Worm (Caenorhabditis elegans) whole organism, young adult: ENCODE measurements around the gene daf-10.
A peak's percentile ranks its signal among the peaks of the same experiment; 100 is the strongest.

Experiments
- B0035.1 ChIP-seq: sonication (generic microtip); optimal IDR thresholded peaks from 2 replicates; lab custom pipeline; 2016; ENCODE audit warnings: missing genetic modification characterization, mild to moderate bottlenecking, missing compliant biosample characterization, missing genotype, missing genetic modification reagents
- F10E7.11 ChIP-seq: sonication (generic microtip); optimal IDR thresholded peaks from 2 replicates; lab custom pipeline; 2017; ENCODE audit warnings: mild to moderate bottlenecking, missing genetic modification characterization, moderate library complexity, missing compliant biosample characterization
- F22D6.2 ChIP-seq: sonication (generic microtip); optimal IDR thresholded peaks from 2 replicates; lab custom pipeline; 2016; ENCODE audit warnings: mild to moderate bottlenecking, missing genetic modification characterization, missing compliant biosample characterization
- F39B2.1 ChIP-seq: fragments of 200-800 bp; sonication (Bioruptor generic); IDR thresholded peaks from 2 replicates; pipeline ENCODE4 v1.3.6; 2022; ENCODE audit warnings: missing genetic modification reagents, missing genetic modification characterization, missing compliant biosample characterization
- K12H6.12 ChIP-seq: fragments of 200-800 bp; sonication (Bioruptor generic); optimal IDR thresholded peaks from 2 replicates; lab custom pipeline; 2018; ENCODE audit warnings: mild to moderate bottlenecking, missing genetic modification characterization, missing compliant biosample characterization
- Y95B8A.8 ChIP-seq: fragments of 200-800 bp; sonication (Bioruptor generic); IDR thresholded peaks from 2 replicates; pipeline ENCODE4 v1.3.6; 2022; ENCODE audit warnings: missing genetic modification reagents, missing genetic modification characterization, missing compliant biosample characterization
- aptf-2 ChIP-seq: fragments of 200-800 bp; sonication (Bioruptor generic); conservative IDR thresholded peaks from 2 replicates; pipeline ENCODE4 v1.3.6; 2022; ENCODE audit warnings: missing genetic modification reagents, missing genetic modification characterization, missing compliant biosample characterization
- atf-7 ChIP-seq: sonication (generic microtip); optimal IDR thresholded peaks from 2 replicates; lab custom pipeline; 2017; ENCODE audit warnings: mild to moderate bottlenecking, missing genetic modification characterization, missing compliant biosample characterization
- attf-6 ChIP-seq: fragments of 200-800 bp; sonication (Bioruptor generic); IDR thresholded peaks from 2 replicates; pipeline ENCODE4 v1.3.6; 2022; ENCODE audit warnings: missing genetic modification reagents, missing genetic modification characterization, missing compliant biosample characterization
- cebp-1 ChIP-seq, 2 experiments: fragments of 200-800 bp in 1 of 2; sonication (Bioruptor generic) in 1 of 2; sonication (generic microtip) in 1 of 2; IDR thresholded peaks in 1 of 2; optimal IDR thresholded peaks in 1 of 2; 2 replicates each; pipeline versions ENCODE4 v1.3.6 to Lab custom; 2017 to 2022; ENCODE audit warnings: missing compliant biosample characterization in 2 of 2, missing genetic modification characterization in 2 of 2, mild to moderate bottlenecking in 1 of 2, missing genetic modification reagents in 1 of 2, moderate library complexity in 1 of 2
- dpff-1 ChIP-seq: sonication (generic microtip); optimal IDR thresholded peaks from 2 replicates; lab custom pipeline; 2017; ENCODE audit warnings: mild to moderate bottlenecking, missing genetic modification characterization, missing compliant biosample characterization
- hmg-20 ChIP-seq: fragments of 200-800 bp; sonication (Bioruptor generic); IDR thresholded peaks from 2 replicates; pipeline ENCODE4 v1.3.6; 2022; ENCODE audit warnings: missing genetic modification reagents, missing genetic modification characterization, missing compliant biosample characterization
- let-526 ChIP-seq: fragments of 200-800 bp; sonication (Bioruptor generic); IDR thresholded peaks from 2 replicates; pipeline ENCODE4 v1.3.6; 2022; ENCODE audit warnings: missing genetic modification reagents, missing genetic modification characterization, missing compliant biosample characterization
- lin-40 ChIP-seq: sonication (generic microtip); optimal IDR thresholded peaks from 2 replicates; lab custom pipeline; 2016; ENCODE audit warnings: missing genetic modification characterization, mild to moderate bottlenecking, missing compliant biosample characterization, missing genotype, missing genetic modification reagents
- lir-1 ChIP-seq: fragments of 200-800 bp; sonication (Bioruptor generic); conservative IDR thresholded peaks from 2 replicates; pipeline ENCODE4 v1.3.6; 2022; ENCODE audit warnings: missing genetic modification reagents, missing genetic modification characterization, missing compliant biosample characterization
- madf-3 ChIP-seq: fragments of 200-800 bp; sonication (Bioruptor generic); IDR thresholded peaks from 2 replicates; pipeline ENCODE4 v1.3.6; 2022; ENCODE audit warnings: missing genetic modification reagents, missing genetic modification characterization, missing compliant biosample characterization
- madf-6 ChIP-seq: fragments of 200-800 bp; sonication (Bioruptor generic); IDR thresholded peaks from 2 replicates; pipeline ENCODE4 v1.3.6; 2022; ENCODE audit warnings: missing genetic modification reagents, missing genetic modification characterization, missing compliant biosample characterization
- mel-28 ChIP-seq: sonication (generic microtip); optimal IDR thresholded peaks from 2 replicates; lab custom pipeline; 2016; ENCODE audit warnings: borderline replicate concordance, mild to moderate bottlenecking, missing genetic modification characterization, missing compliant biosample characterization
- mxl-1 ChIP-seq: sonication (generic microtip); optimal IDR thresholded peaks from 2 replicates; lab custom pipeline; 2016; ENCODE audit warnings: missing genetic modification characterization, missing compliant biosample characterization
- nhr-27 ChIP-seq: fragments of 200-800 bp; sonication (Bioruptor generic); optimal IDR thresholded peaks from 2 replicates; lab custom pipeline; 2018; ENCODE audit warnings: mild to moderate bottlenecking, missing genetic modification characterization, moderate library complexity, missing compliant biosample characterization
- pbrm-1 ChIP-seq: fragments of 200-800 bp; sonication (Bioruptor generic); IDR thresholded peaks from 2 replicates; pipeline ENCODE4 v1.3.6; 2022; ENCODE audit warnings: missing genetic modification reagents, missing genetic modification characterization, missing compliant biosample characterization
- pha-4 ChIP-seq: fragments of 150-350 bp; sonication (generic microtip); optimal IDR thresholded peaks from 2 replicates; lab custom pipeline; 2014; ENCODE audit warnings: missing biosample characterization, missing genetic modification reagents, missing genetic modification characterization
- rec-8 ChIP-seq, 2 experiments: sonication (generic microtip); optimal IDR thresholded peaks; 2 replicates each; lab custom pipeline; 2016; ENCODE audit warnings: mild to moderate bottlenecking in 2 of 2, missing genetic modification characterization in 2 of 2, missing genetic modification reagents in 2 of 2, missing genotype in 2 of 2, missing biosample characterization in 1 of 2, missing compliant biosample characterization in 1 of 2, moderate library complexity in 1 of 2
- repo-1 ChIP-seq: sonication (generic microtip); optimal IDR thresholded peaks from 2 replicates; lab custom pipeline; 2017; ENCODE audit warnings: mild to moderate bottlenecking, missing genetic modification characterization, missing compliant biosample characterization
- snpc-3.4 ChIP-seq: sonication (generic microtip); optimal IDR thresholded peaks from 2 replicates; lab custom pipeline; 2017; ENCODE audit warnings: missing genetic modification characterization, mild to moderate bottlenecking, missing compliant biosample characterization, antibody characterized with exemption, moderate library complexity, missing genotype, missing genetic modification reagents
- somi-1 ChIP-seq: fragments of 200-800 bp; sonication (Bioruptor generic); optimal IDR thresholded peaks from 2 replicates; lab custom pipeline; 2018; ENCODE audit warnings: mild to moderate bottlenecking, missing genetic modification characterization, missing compliant biosample characterization
- sptf-2 ChIP-seq: fragments of 200-800 bp; sonication (Bioruptor generic); optimal IDR thresholded peaks from 2 replicates; lab custom pipeline; 2018; ENCODE audit warnings: mild to moderate bottlenecking, missing genetic modification characterization, missing compliant biosample characterization
- ztf-26 ChIP-seq: sonication (generic microtip); optimal IDR thresholded peaks from 2 replicates; lab custom pipeline; 2017; ENCODE audit warnings: missing genetic modification characterization, missing compliant biosample characterization

Gene daf-10

DNA sequence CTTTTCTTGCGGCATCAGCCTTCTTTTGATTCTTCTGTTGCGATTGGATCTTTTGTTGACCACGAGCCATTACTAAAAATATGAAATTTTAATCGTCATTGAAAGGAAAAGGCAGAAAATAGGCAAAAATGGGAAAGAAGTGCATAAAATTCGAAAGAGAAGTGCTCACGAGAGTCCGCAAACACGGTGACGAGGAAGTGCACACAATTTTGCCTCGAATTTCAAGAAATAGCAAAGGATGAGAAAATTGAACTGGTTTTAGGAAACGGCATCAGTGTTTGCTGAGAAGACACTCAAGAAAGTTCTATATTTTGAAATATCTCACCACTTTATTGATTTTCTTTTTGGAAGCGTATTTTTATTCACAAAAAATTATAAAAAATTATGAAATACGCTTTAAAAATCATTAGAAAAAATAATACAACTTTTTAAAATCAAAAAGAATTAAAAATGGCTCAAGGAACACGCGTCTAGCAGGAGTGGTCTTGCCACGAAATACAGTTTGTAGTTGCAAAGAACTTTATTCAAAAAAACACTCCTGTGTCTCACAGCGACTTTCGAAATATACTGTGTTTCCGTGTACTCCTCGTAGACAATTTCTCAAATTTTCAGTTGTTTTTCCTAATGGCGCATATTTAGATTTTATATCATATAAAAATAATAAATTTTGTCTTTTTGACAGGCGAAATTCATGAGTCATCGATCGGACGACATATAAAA, 49.7 kb downstream of the daf-10 start, which contains the start of the genes znf-706 and cpna-3 (continued):
- TF ChIP-seq snpc-3.4 (tag; lab: Kevin White, UChicago): peak; percentile 32

DNA sequence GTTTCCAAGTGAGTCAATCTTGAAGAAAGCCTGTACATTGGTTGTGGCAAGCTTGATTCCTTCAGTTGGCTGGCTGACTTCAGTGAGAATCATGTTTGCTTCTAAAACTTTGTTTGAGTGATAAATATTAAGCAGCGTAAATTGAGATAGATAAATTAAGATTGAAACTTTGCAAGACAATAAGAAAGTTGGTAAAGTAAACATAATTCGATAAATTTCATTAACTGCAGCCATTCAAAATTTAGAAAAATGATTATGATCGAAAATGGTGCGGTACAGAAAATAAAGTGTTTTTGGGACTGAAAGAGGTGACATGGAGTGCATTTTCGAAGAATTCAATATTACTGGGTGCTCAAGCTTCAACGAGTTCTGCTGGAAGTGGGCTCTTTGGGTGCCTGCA, 50.5 kb downstream of the daf-10 start, which contains the start of gene icln-1:
Gene icln-1 (minus strand): TSS at position 101 of the 400 bp plus-strand sequence.
- TF ChIP-seq B0035.1 (tag; lab: Kevin White, UChicago) (no peak), let-526 (no peak), pha-4 (tag; lab: Kevin White, UChicago) (no peak), somi-1 (GFP tag; lab: Kevin White, UChicago) (no peak), pbrm-1 (GFP tag; lab: Robert Waterston, UW) (no peak), cebp-1 (GFP tag; IDR thresholded peaks at IDR 0.05; lab: Robert Waterston, UW) (no peak), cebp-1 (tag; optimal IDR thresholded peaks at IDR 0.05; lab: Kevin White, UChicago) (no peak), dpff-1 (tag; lab: Kevin White, UChicago) (no peak), K12H6.12 (tag; lab: Kevin White, UChicago) (no peak), attf-6 (GFP tag; lab: Robert Waterston, UW) (0 out of 2 replicates have a peak, but pooled peaks have one; percentile 35), F22D6.2 (no peak), F39B2.1 (GFP tag; lab: Robert Waterston, UW) (no peak), mel-28 (tag; lab: Kevin White, UChicago) (no peak), madf-6 (peak; percentile 44; the same call in 1 of the 2 replicates), ztf-26 (tag; lab: Kevin White, UChicago) (no peak), nhr-27 (no peak)
- TF ChIP-seq, all 124 proteins: peak for 2

DNA sequence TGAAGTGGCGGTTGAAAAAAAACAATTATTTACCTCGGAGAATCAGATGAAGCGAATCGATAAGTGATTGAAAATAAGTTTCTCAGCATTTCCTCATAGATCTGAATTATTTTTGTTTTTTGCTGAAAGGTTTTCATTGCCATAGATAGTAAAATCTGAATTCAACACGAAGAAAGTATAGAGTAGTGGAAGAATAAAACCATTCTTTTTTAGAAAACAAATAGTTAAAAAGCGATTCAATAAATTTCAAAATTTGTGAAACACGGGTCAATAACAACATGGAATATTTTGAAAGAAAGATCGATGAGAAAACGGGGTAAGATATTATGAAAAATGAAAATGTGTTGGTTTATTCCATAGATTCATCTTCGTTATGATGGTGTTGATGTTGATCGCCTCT, 51.7 kb downstream of the daf-10 start, which contains the start of gene mrpl-42:
Gene mrpl-42 (minus strand): TSS at position 101 of the 400 bp plus-strand sequence.
- TF ChIP-seq atf-7 (tag; lab: Kevin White, UChicago): no peak
- TF ChIP-seq rec-8 (tag; optimal IDR thresholded peaks at IDR 0.05; lab: Kevin White, UChicago): no peak
- no peak for TF ChIP-seq lir-1 (GFP tag; lab: Robert Waterston, UW)
- TF ChIP-seq sptf-2 (GFP tag; lab: Kevin White, UChicago): no peak
- TF ChIP-seq F10E7.11 (tag; lab: Kevin White, UChicago): no peak
- no peak for TF ChIP-seq Y95B8A.8 (GFP tag; lab: Robert Waterston, UW)
- TF ChIP-seq hmg-20 (GFP tag; lab: Robert Waterston, UW): no peak

DNA sequence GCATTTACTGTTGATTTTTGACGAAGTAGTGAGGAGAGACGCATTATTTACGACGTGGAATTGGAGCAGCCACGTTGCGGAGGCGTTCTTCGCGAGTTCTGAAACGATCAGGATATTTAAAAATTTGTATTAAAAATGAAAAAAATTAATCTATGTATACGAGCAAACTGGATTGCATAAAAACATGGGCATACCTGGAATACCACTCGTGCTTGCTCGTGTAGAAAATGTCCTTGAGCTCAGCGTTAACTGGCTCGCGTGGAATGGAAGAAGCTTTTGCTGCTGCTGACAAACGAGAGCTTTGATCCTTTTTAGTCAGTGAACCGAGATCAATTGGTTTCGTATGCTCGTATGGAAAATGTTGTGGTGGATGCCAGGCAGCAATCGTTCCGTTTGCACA, 52.1 kb downstream of the daf-10 start, which contains the start of gene lpl-1:
Gene lpl-1 (minus strand): TSS at position 101 of the 400 bp plus-strand sequence.
- TF ChIP-seq snpc-3.4 (tag; lab: Kevin White, UChicago) (no peak), aptf-2 (GFP tag; lab: Robert Waterston, UW) (no peak), dpff-1 (tag; lab: Kevin White, UChicago) (no peak), repo-1 (peak; percentile 15)
- TF ChIP-seq, all 124 proteins: peak for 1

DNA sequence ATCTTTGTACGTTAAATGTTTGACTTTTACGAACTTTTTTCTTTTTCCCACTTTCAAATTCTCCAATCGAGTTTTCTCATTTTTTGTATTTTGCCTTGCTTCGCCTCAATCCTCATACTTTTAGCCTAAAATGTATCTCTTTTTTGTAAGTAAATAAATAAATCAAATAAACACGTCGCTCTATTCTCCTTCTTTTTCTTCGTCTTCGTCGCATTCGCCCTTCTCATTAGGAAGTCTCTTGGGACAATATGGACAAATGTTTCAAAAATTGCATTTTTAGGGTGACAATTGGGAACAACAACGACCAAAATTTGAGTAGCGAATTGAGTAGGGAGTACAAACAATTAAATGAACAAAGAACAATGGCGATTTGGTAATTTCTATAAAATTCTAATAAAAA, 54.0 kb downstream of the daf-10 start:
- TF ChIP-seq lin-40 (tag; lab: Kevin White, UChicago): peak; percentile 2
- 0 out of 2 replicates have a peak, but pooled peaks have one; percentile 17 for TF ChIP-seq madf-3 (GFP tag; lab: Robert Waterston, UW)
- no peak for TF ChIP-seq mxl-1 (tag; lab: Kevin White, UChicago)
